Worm (Caenorhabditis elegans) whole organism, L1 larva: ENCODE results near the gene fil-1.

Source experiments
- C04F5.9 ChIP-seq: sonication (generic microtip); optimal IDR thresholded peaks from 2 replicates; lab custom pipeline; 2016; ENCODE audit warnings: missing genetic modification characterization, missing compliant biosample characterization
- C16A3.4 ChIP-seq: fragments of 150-350 bp; optimal IDR thresholded peaks from 2 replicates; lab custom pipeline; 2014; ENCODE audit warnings: missing biosample characterization, missing genetic modification characterization
- Y116A8C.19 ChIP-seq: sonication (generic microtip); optimal IDR thresholded peaks from 2 replicates; lab custom pipeline; 2016; ENCODE audit warnings: missing compliant biosample characterization, missing genetic modification characterization, borderline replicate concordance
- aha-1 ChIP-seq: fragments of 150-350 bp; optimal IDR thresholded peaks from 2 replicates; lab custom pipeline; 2014; ENCODE audit warnings: missing biosample characterization, missing genetic modification characterization
- alr-1 ChIP-seq: fragments of 200-800 bp; sonication (Bioruptor generic); optimal IDR thresholded peaks from 2 replicates; lab custom pipeline; 2018; ENCODE audit warnings: borderline replicate concordance, mild to moderate bottlenecking, missing genetic modification characterization, missing compliant biosample characterization
- aly-2 ChIP-seq: fragments of 150-350 bp; optimal IDR thresholded peaks from 2 replicates; lab custom pipeline; 2014; ENCODE audit warnings: missing biosample characterization, missing genetic modification characterization
- ama-1 ChIP-seq: fragments of 150-350 bp; optimal IDR thresholded peaks from 2 replicates; lab custom pipeline; 2014
- blmp-1 ChIP-seq: fragments of 150-350 bp; optimal IDR thresholded peaks from 2 replicates; lab custom pipeline; 2014; ENCODE audit warnings: missing biosample characterization, missing genetic modification characterization
- ceh-63 ChIP-seq: fragments of 200-800 bp; sonication (Bioruptor generic); optimal IDR thresholded peaks from 2 replicates; lab custom pipeline; 2018; ENCODE audit warnings: mild to moderate bottlenecking, missing genetic modification characterization, missing compliant biosample characterization
- ceh-8 ChIP-seq: fragments of 200-800 bp; sonication (Bioruptor generic); optimal IDR thresholded peaks from 2 replicates; lab custom pipeline; 2018; ENCODE audit warnings: mild to moderate bottlenecking, missing genetic modification characterization, moderate library complexity, missing compliant biosample characterization
- ces-1 ChIP-seq: fragments of 150-350 bp; optimal IDR thresholded peaks from 2 replicates; lab custom pipeline; 2014; ENCODE audit warnings: missing biosample characterization, missing genetic modification reagents, missing genetic modification characterization
- dpl-1 ChIP-seq, 3 experiments: fragments of 150-350 bp in 2 of 3; sonication (generic microtip) in 1 of 3; optimal IDR thresholded peaks; 2 replicates each; lab custom pipeline; 2014 to 2017; ENCODE audit warnings: missing biosample characterization in 3 of 3, missing genetic modification characterization in 3 of 3, missing genetic modification reagents in 3 of 3
- efl-1 ChIP-seq, 4 experiments: fragments of 150-350 bp; optimal IDR thresholded peaks in 3 of 4; peaks in 1 of 4; 1 replicate in 1 of 4; 2 replicates in 3 of 4; lab custom pipeline; 2014; ENCODE audit warnings: missing biosample characterization in 2 of 4, missing genetic modification characterization in 2 of 4, missing genetic modification reagents in 2 of 4
- egl-27 ChIP-seq, 2 experiments: fragments of 150-350 bp in 1 of 2; sonication (generic microtip); optimal IDR thresholded peaks; 3 replicates each; lab custom pipeline; 2017 to 2018; ENCODE audit warnings: missing biosample characterization in 2 of 2, missing genetic modification characterization in 2 of 2, missing genetic modification reagents in 2 of 2
- elt-2 ChIP-seq: sonication (generic microtip); optimal IDR thresholded peaks from 2 replicates; lab custom pipeline; 2016; ENCODE audit warnings: missing genetic modification characterization, mild to moderate bottlenecking, inconsistent platforms, missing compliant biosample characterization, missing genetic modification reagents
- fkh-10 ChIP-seq: sonication (generic microtip); optimal IDR thresholded peaks from 2 replicates; lab custom pipeline; 2017; ENCODE audit warnings: missing biosample characterization, missing genetic modification reagents, missing genetic modification characterization
- hlh-4 ChIP-seq: sonication (generic microtip); optimal IDR thresholded peaks from 2 replicates; lab custom pipeline; 2016; ENCODE audit warnings: mild to moderate bottlenecking, missing genetic modification characterization, missing compliant biosample characterization
- irx-1 ChIP-seq: sonication (generic microtip); optimal IDR thresholded peaks from 2 replicates; lab custom pipeline; 2016; ENCODE audit warnings: missing genetic modification characterization, missing compliant biosample characterization
- lin-39 ChIP-seq: fragments of 150-350 bp; optimal IDR thresholded peaks from 2 replicates; lab custom pipeline; 2014; ENCODE audit warnings: missing biosample characterization, missing genetic modification reagents, missing genetic modification characterization
- lsy-2 ChIP-seq, 2 experiments: fragments of 150-350 bp; optimal IDR thresholded peaks; 2 replicates each; lab custom pipeline; 2014; ENCODE audit warnings: missing biosample characterization in 2 of 2, missing genetic modification characterization in 2 of 2
- mdl-1 ChIP-seq, 2 experiments: fragments of 150-350 bp; optimal IDR thresholded peaks; 2 replicates each; lab custom pipeline; 2014 to 2017; ENCODE audit warnings: missing biosample characterization in 2 of 2, missing genetic modification characterization in 2 of 2, inconsistent platforms in 1 of 2
- nhr-19 ChIP-seq: fragments of 200-800 bp; sonication (Bioruptor generic); conservative IDR thresholded peaks from 2 replicates; pipeline ENCODE4 v1.3.6; 2022; ENCODE audit warnings: missing genetic modification characterization, missing compliant biosample characterization
- nhr-28 ChIP-seq: fragments of 150-350 bp; optimal IDR thresholded peaks from 2 replicates; lab custom pipeline; 2014; ENCODE audit warnings: missing biosample characterization, missing genetic modification characterization
- nhr-84 ChIP-seq: sonication (generic microtip); optimal IDR thresholded peaks from 2 replicates; lab custom pipeline; 2017; ENCODE audit warnings: missing biosample characterization, missing genetic modification characterization
- nhr-85 ChIP-seq: sonication (generic microtip); peaks from one replicate; lab custom pipeline; 2016; ENCODE audit warnings: missing genetic modification characterization, inconsistent platforms, missing compliant biosample characterization
- nhr-90 ChIP-seq: sonication (generic microtip); optimal IDR thresholded peaks from 2 replicates; lab custom pipeline; 2016; ENCODE audit warnings: mild to moderate bottlenecking, missing genetic modification characterization, missing compliant biosample characterization; ENCODE audit not compliant: poor library complexity
- skn-1 ChIP-seq: fragments of 150-350 bp; optimal IDR thresholded peaks from 2 replicates; lab custom pipeline; 2014; ENCODE audit warnings: missing biosample characterization, missing genetic modification characterization
- snpc-4 ChIP-seq: fragments of 150-350 bp; optimal IDR thresholded peaks from 2 replicates; lab custom pipeline; 2014; ENCODE audit warnings: missing biosample characterization, missing genetic modification characterization
- snu-23 ChIP-seq: sonication (generic microtip); optimal IDR thresholded peaks from 2 replicates; lab custom pipeline; 2016; ENCODE audit warnings: missing genetic modification characterization, missing compliant biosample characterization
- sox-4 ChIP-seq: sonication (generic microtip); optimal IDR thresholded peaks from 2 replicates; lab custom pipeline; 2016; ENCODE audit warnings: missing genetic modification characterization, missing compliant biosample characterization
- sup-37 ChIP-seq: fragments of 200-800 bp; sonication (Bioruptor generic); optimal IDR thresholded peaks from 2 replicates; lab custom pipeline; 2018; ENCODE audit warnings: mild to moderate bottlenecking, missing genetic modification characterization, missing compliant biosample characterization
- tlp-1 ChIP-seq: fragments of 150-350 bp; optimal IDR thresholded peaks from 2 replicates; lab custom pipeline; 2014; ENCODE audit warnings: missing biosample characterization, missing genetic modification characterization
- unc-130 ChIP-seq: fragments of 150-350 bp; optimal IDR thresholded peaks from 2 replicates; lab custom pipeline; 2017; ENCODE audit warnings: missing biosample characterization, missing genetic modification characterization, inconsistent platforms
- unc-62 ChIP-seq: fragments of 150-350 bp; optimal IDR thresholded peaks from 2 replicates; lab custom pipeline; 2014; ENCODE audit warnings: missing biosample characterization, missing genetic modification reagents, missing genetic modification characterization
- unc-86 ChIP-seq: sonication (generic microtip); optimal IDR thresholded peaks from 2 replicates; lab custom pipeline; 2016; ENCODE audit warnings: missing genetic modification characterization, missing compliant biosample characterization
- unc-98 ChIP-seq: fragments of 200-800 bp; sonication (Bioruptor generic); IDR thresholded peaks from 2 replicates; pipeline ENCODE4 v1.3.6; 2022; ENCODE audit warnings: missing genetic modification characterization, missing compliant biosample characterization
- xbp-1 ChIP-seq: sonication (generic microtip); optimal IDR thresholded peaks from 2 replicates; lab custom pipeline; 2016; ENCODE audit warnings: missing genetic modification characterization, missing compliant biosample characterization
- zag-1 ChIP-seq: fragments of 150-350 bp; optimal IDR thresholded peaks from 2 replicates; lab custom pipeline; 2014; ENCODE audit warnings: missing biosample characterization, missing genetic modification characterization
- zip-4 ChIP-seq: fragments of 200-800 bp; sonication (Bioruptor generic); optimal IDR thresholded peaks from 2 replicates; lab custom pipeline; 2018; ENCODE audit warnings: mild to moderate bottlenecking, missing genetic modification characterization, moderate library complexity, missing compliant biosample characterization
- ztf-4 ChIP-seq: fragments of 150-350 bp; optimal IDR thresholded peaks from 2 replicates; lab custom pipeline; 2014; ENCODE audit warnings: missing biosample characterization, missing genetic modification characterization

The fil-1 gene

DNA sequence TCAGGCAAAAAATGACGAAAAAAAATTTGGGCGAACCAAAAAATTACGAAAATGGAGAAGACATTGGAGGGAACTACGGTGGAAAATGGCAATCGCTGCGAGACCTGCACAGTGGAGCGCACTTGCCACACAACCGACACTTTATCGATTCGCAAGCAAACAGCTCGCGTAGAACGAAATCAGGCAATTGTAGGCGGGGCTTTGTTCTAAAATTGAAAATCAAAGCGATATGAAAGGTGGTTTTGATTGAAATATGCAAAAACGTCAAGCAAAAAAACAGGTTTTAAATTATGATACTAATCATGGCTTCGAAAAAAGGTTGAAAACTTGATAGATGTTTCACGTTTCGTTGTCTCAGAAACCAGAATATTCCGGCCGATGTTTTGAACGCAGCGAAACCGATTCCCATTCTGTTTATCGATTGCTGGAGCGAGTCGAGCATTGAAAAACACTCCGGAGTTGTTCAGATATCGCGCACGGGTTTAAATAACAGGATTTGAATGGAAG lies 8.6 kb downstream of the fil-1 start, which contains the start of the genes fib-1 and mut-15 (continued):
- TF ChIP-seq ama-1 (peak; percentile 6), unc-86 (tag; lab: Kevin White, UChicago) (peak; percentile 88), snu-23 (GFP tag; lab: Kevin White, UChicago) (peak; percentile 97), nhr-28 (no peak), aly-2 (tag; lab: Kevin White, UChicago) (peak; percentile 33), tlp-1 (tag; lab: Kevin White, UChicago) (no peak), irx-1 (tag; lab: Kevin White, UChicago) (peak; percentile 85), alr-1 (tag; lab: Kevin White, UChicago) (no peak), unc-62 (GFP tag; lab: Kevin White, UChicago) (no peak), sup-37 (peak; percentile 53), mdl-1 (tag; optimal IDR thresholded peaks at IDR 0.05; lab: Kevin White, UChicago) (peak in 1 of 2 experiments; percentile 81), hlh-4 (no peak), aha-1 (tag; lab: Kevin White, UChicago) (peak; percentile 2), nhr-19 (peak; percentile 92), C16A3.4 (tag; lab: Kevin White, UChicago) (peak; percentile 96), sox-4 (tag; lab: Kevin White, UChicago) (peak; percentile 87), nhr-85 (tag; lab: Kevin White, UChicago) (peak; percentile 96), ztf-4 (tag; lab: Kevin White, UChicago) (peak; percentile 72), ceh-63 (GFP tag; lab: Kevin White, UChicago) (peak; percentile 78), ces-1 (no peak), xbp-1 (tag; lab: Kevin White, UChicago) (peak; percentile 94), C04F5.9 (tag; lab: Kevin White, UChicago) (peak; percentile 90), unc-130 (tag; lab: Kevin White, UChicago) (peak; percentile 90), fkh-10 (GFP tag; lab: Kevin White, UChicago) (peak; percentile 74), efl-1 (optimal IDR thresholded peaks at IDR 0.05; lab: Kevin White, UChicago) (peak; percentile 91 to 95), efl-1 (GFP tag; optimal IDR thresholded peaks at IDR 0.05 in 1 of 2; lab: Kevin White, UChicago) (peak; percentile 84 to 98), blmp-1 (tag; lab: Kevin White, UChicago) (peak; percentile 73), snpc-4 (tag; lab: Kevin White, UChicago) (peak; percentile 85), zag-1 (tag; lab: Kevin White, UChicago) (peak; percentile 21), nhr-84 (tag; lab: Kevin White, UChicago) (no peak), elt-2 (tag; lab: Kevin White, UChicago) (peak; percentile 68), lin-39 (peak; percentile 59), Y116A8C.19 (tag; lab: Kevin White, UChicago) (peak; percentile 40), skn-1 (tag; lab: Kevin White, UChicago) (peak; percentile 90)

- TF ChIP-seq lsy-2 (tag; optimal IDR thresholded peaks at IDR 0.05; lab: Kevin White, UChicago) (no peak), alr-1 (tag; lab: Kevin White, UChicago) (no peak), egl-27 (tag; optimal IDR thresholded peaks at IDR 0.05; lab: Kevin White, UChicago) (no peak), skn-1 (tag; lab: Kevin White, UChicago) (no peak), zip-4 (no peak), dpl-1 (GFP tag; optimal IDR thresholded peaks at IDR 0.05; lab: Kevin White, UChicago) (no peak), hlh-4 (no peak), fkh-10 (GFP tag; lab: Kevin White, UChicago) (no peak), unc-62 (GFP tag; lab: Kevin White, UChicago) (no peak), unc-98 (no peak), nhr-90 (tag; lab: Kevin White, UChicago) (no peak), nhr-85 (tag; lab: Kevin White, UChicago) (no peak), ceh-8 (GFP tag; lab: Kevin White, UChicago) (no peak)
- TF ChIP-seq, all 84 proteins: peak for 0
These were observed 11.2 kb downstream of the fil-1 start, which contains the start of gene hrde-2 for ce11 chrV:15004800-15005199. hrde-2 (plus strand) TSS chrV:15005100.
